Fruit fly (Drosophila melanogaster): Measurements from ENCODE around the gene CG9705.
A peak's percentile ranks its signal among the peaks of the same experiment; 100 is the strongest.

CG9705 gene

DNA sequence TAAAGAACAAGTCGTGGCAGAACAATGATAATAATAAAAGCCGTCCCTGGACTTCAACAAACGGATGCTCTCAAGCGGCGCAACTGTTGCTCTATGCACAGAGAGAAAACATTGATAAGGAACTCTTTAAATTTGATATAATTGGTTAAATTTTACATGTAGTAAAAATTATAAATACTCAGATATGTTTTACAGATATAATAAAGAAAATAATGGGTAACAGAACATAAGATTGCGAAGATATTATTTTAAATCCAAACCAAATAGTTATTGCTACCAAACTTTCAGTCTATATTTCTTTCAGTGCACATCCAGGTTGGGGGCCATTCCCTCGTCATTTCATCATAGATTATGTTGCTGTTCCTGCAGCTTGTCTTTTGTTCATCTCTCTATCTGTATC lies 30.2 kb upstream of the CG9705 start:
- no peak for TF ChIP-seq brk (GFP tag; optimal IDR thresholded peaks at IDR 0.05)

DNA sequence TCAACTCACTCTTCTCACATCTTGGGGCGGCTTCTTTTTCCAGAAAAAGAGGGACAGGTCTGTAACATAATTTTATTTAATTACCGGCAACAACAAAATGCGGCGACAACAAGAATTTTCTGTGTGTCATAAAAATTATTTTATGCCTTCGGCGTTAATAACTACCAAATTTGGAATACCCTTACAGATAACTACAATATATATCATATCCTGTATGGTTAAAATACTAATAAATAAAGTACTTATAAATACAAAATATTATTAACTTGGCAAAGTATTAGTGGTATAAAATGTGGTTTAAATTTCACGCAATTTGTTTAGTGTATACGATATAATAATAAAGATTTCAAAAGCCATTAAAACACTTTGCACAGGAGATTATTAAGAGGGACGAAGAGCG lies 29.1 kb upstream of the CG9705 start:
- TF ChIP-seq pan (optimal IDR thresholded peaks at IDR 0.05) (peak; percentile 26), jim (GFP tag; optimal IDR thresholded peaks at IDR 0.05) (no peak)

DNA sequence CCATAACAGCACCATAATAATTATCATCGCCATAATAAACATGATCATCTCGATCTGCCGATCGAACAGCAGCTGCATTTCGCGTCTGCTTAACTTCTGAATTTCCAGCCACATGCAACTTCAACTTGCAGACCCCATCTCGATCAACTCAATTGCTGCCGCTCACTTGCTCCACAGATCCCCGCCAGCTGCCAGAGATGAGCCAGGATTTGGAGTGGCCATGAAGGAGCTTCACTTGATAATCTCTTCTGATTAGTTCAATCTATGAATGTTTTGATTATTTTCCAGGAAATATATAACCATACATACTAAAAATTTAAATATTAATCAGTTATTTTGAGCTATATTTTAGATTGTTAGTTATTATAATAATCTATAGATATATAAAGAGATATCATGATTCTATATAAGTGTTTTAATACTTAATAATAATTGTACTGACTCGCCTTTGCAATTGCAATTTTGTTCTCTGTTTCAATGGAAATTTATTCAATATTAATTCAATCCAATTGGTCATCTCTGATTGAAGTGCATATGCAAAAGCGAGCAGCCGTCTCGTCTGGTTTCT lies 28.3 kb upstream of the CG9705 start:
- no peak for TF ChIP-seq woc (GFP tag; optimal IDR thresholded peaks at IDR 0.05)
- no peak for TF ChIP-seq dmrt93B (GFP tag; optimal IDR thresholded peaks at IDR 0.05)
- no peak for TF ChIP-seq Myc (optimal IDR thresholded peaks at IDR 0.05)
- no peak for TF ChIP-seq Rel (GFP tag; optimal IDR thresholded peaks at IDR 0.05)
- no peak for TF ChIP-seq Rel (tag; optimal IDR thresholded peaks at IDR 0.05)
- no peak for TF ChIP-seq Jra (GFP tag; optimal IDR thresholded peaks at IDR 0.05)
- TF ChIP-seq Hr83 (GFP tag; optimal IDR thresholded peaks at IDR 0.05; ENCODE audit: poor library complexity, severe bottlenecking): no peak
- TF ChIP-seq dl (GFP tag; optimal IDR thresholded peaks at IDR 0.05; ENCODE audit: insufficient read depth in 1 of 2, partially characterized antibody in 2 of 2): no peak
- TF ChIP-seq Abd-B (GFP tag; optimal IDR thresholded peaks at IDR 0.05): no peak
- no peak for TF ChIP-seq sv (GFP tag; optimal IDR thresholded peaks at IDR 0.05)
- no peak for TF ChIP-seq Hnf4 (GFP tag; optimal IDR thresholded peaks at IDR 0.05)
- TF ChIP-seq tai (GFP tag; optimal IDR thresholded peaks at IDR 0.05): no peak
- no peak for TF ChIP-seq Dfd (GFP tag; optimal IDR thresholded peaks at IDR 0.05)
- TF ChIP-seq CG9705 (GFP tag; optimal IDR thresholded peaks at IDR 0.05): no peak
- TF ChIP-seq GATAd (GFP tag; optimal IDR thresholded peaks at IDR 0.05): no peak

DNA sequence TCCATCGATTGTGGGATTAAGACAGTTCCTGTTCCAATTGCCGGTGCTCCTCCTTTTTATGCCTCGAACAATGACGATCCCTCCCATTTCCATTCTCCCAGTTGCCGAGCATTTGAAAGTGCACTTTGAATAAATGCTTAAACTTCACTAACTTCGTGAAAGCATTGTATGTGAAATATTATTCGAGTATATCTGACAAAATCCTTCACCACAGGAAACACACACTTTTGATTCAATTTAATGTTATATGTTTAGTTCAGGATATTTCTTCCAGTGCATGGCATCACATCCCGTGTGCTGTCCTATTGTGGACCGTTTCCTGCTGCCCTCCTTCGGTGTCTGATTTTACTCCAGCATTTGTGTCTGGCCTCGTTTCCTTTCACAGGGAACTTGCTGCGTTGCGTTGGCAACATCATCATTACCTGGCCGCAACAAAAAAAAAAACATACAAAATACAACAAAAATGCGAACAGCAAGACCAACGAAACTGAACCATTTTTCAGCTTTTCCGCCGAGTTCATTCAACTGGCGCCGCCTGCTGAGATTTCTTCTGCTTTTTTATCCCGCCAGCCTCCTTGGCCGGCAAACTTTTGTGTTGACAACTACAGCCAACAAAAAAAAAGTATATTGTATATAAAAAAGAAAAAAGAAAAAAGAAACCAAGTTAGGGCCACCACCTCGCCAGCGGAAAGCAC lies 27.4 kb upstream of the CG9705 start:
- peak; percentile 10 for TF ChIP-seq fru (GFP tag; optimal IDR thresholded peaks at IDR 0.05)
- TF ChIP-seq Myc (optimal IDR thresholded peaks at IDR 0.05): no peak
- no peak for TF ChIP-seq tai (GFP tag; optimal IDR thresholded peaks at IDR 0.05)
- no peak for TF ChIP-seq brk (GFP tag; optimal IDR thresholded peaks at IDR 0.05)
- TF ChIP-seq usp (GFP tag; optimal IDR thresholded peaks at IDR 0.05): no peak
- no peak for TF ChIP-seq jim (GFP tag; optimal IDR thresholded peaks at IDR 0.05)
- no peak for TF ChIP-seq GATAd (GFP tag; optimal IDR thresholded peaks at IDR 0.05)
- peak; percentile 3 for TF ChIP-seq br (GFP tag; optimal IDR thresholded peaks at IDR 0.05)
- peak in 1 of 2 experiments; percentile 6 for TF ChIP-seq foxo (GFP tag; optimal IDR thresholded peaks at IDR 0.05)
- TF ChIP-seq h (GFP tag; optimal IDR thresholded peaks at IDR 0.05): peak; percentile 9

- no peak for TF ChIP-seq tai (GFP tag; optimal IDR thresholded peaks at IDR 0.05)
- TF ChIP-seq Jra (GFP tag; optimal IDR thresholded peaks at IDR 0.05): no peak
Observed at dm6 chr3L:16755189-16755588, 24.7 kb upstream of the CG9705 start, which contains the start of gene CG42852. CG42852 (plus strand) TSS chr3L:16755489.

DNA sequence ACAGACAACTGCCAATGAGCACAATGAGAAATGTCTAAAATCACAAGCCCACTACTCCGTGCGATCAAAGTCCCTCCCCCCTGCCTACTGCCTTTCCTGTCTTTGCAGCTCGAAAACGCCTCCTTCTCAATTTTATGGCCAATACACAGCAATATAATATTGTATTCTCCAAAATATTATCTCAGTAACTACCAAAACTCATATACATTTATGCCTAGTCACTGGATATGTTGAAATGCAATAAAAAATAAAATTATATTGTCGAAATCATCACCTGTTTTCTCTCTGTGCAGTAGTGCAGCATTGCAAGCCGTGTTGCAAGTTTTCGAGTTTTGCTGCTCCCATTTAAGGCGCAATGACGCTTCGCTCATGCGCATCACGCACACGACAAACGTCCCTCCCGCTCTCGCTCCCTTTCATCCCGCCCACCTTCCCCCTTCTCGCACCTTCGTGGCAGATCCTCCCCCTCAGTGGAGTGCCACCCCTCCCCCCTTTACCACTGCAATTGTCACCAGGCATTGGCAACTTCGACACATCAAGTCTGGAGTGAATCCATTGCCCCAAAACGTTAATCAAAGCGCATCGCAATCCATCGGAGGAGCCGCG lies 21.3 kb upstream of the CG9705 start:
- TF ChIP-seq jim (GFP tag; optimal IDR thresholded peaks at IDR 0.05) (no peak), sage (GFP tag; optimal IDR thresholded peaks at IDR 0.05) (peak; percentile 34), br (GFP tag; optimal IDR thresholded peaks at IDR 0.05) (peak; percentile 67), Hr83 (GFP tag; optimal IDR thresholded peaks at IDR 0.05; ENCODE audit: poor library complexity, severe bottlenecking) (no peak), lola (GFP tag; optimal IDR thresholded peaks at IDR 0.05) (no peak), dmrt93B (GFP tag; optimal IDR thresholded peaks at IDR 0.05) (peak; percentile 36), Hnf4 (GFP tag; optimal IDR thresholded peaks at IDR 0.05) (peak; percentile 53), Jra (GFP tag; optimal IDR thresholded peaks at IDR 0.05) (peak; percentile 2), Rel (GFP tag; optimal IDR thresholded peaks at IDR 0.05) (no peak), Rel (tag; optimal IDR thresholded peaks at IDR 0.05) (peak; percentile 4), psq (GFP tag; optimal IDR thresholded peaks at IDR 0.05) (peak; percentile 23), Sp1 (GFP tag; optimal IDR thresholded peaks at IDR 0.05) (peak; percentile 44), brk (GFP tag; optimal IDR thresholded peaks at IDR 0.05) (no peak), foxo (GFP tag; optimal IDR thresholded peaks at IDR 0.05) (peak in 1 of 2 experiments; percentile 65), usp (GFP tag; optimal IDR thresholded peaks at IDR 0.05) (no peak), CG9705 (GFP tag; optimal IDR thresholded peaks at IDR 0.05) (peak; percentile 58), dsf (GFP tag; optimal IDR thresholded peaks at IDR 0.05; ENCODE audit: borderline replicate concordance) (no peak), rgr (GFP tag; optimal IDR thresholded peaks at IDR 0.05) (peak; percentile 55), woc (GFP tag; optimal IDR thresholded peaks at IDR 0.05) (peak; percentile 67), ey (GFP tag; optimal IDR thresholded peaks at IDR 0.05) (peak; percentile 50), OdsH (GFP tag; optimal IDR thresholded peaks at IDR 0.05) (peak; percentile 42), fru (GFP tag; optimal IDR thresholded peaks at IDR 0.05) (peak; percentile 66), HLH106 (tag; optimal IDR thresholded peaks at IDR 0.05) (peak; percentile 71), h (GFP tag; optimal IDR thresholded peaks at IDR 0.05) (peak; percentile 83), CG32264 (GFP tag; optimal IDR thresholded peaks at IDR 0.05) (peak; percentile 41)
